Fruit fly (Drosophila melanogaster) whole organism, wandering third instar larva: ENCODE data around the gene santa-maria.

Experiments
- CG9705 ChIP-seq: fragments of 200-800 bp; sonication (Bioruptor generic); optimal IDR thresholded peaks from 2 replicates; lab custom pipeline; 2018; ENCODE audit warnings: missing biosample characterization, mild to moderate bottlenecking, missing genetic modification characterization
- CrebA ChIP-seq: fragments of 200-800 bp; sonication (Bioruptor generic); optimal IDR thresholded peaks from 2 replicates; lab custom pipeline; 2016; ENCODE audit warnings: missing biosample characterization, mild to moderate bottlenecking, missing genetic modification characterization, borderline replicate concordance
- Dif ChIP-seq: fragments of 200-275, 200-300 bp; sonication (Bioruptor generic); optimal IDR thresholded peaks from 2 replicates; lab custom pipeline; 2018; ENCODE audit warnings: missing biosample characterization, missing genetic modification characterization; ENCODE audit not compliant: partially characterized antibody
- GATAd ChIP-seq: sonication (Bioruptor generic); optimal IDR thresholded peaks from 2 replicates; lab custom pipeline; 2016; ENCODE audit warnings: missing biosample characterization, missing genetic modification characterization
- Jra ChIP-seq: sonication (Bioruptor generic); optimal IDR thresholded peaks from 2 replicates; lab custom pipeline; 2016; ENCODE audit warnings: missing biosample characterization, missing genetic modification characterization
- Mio ChIP-seq: sonication (Bioruptor generic); optimal IDR thresholded peaks from 2 replicates; lab custom pipeline; 2016; ENCODE audit warnings: missing biosample characterization, missing genetic modification characterization
- Myc ChIP-seq: fragments of >200 bp; optimal IDR thresholded peaks from 2 replicates; lab custom pipeline; 2017
- Rel ChIP-seq, 2 experiments: fragments of 200-800 bp; sonication (Bioruptor generic) in 1 of 2; optimal IDR thresholded peaks; 2 replicates in 1 of 2; 3 replicates in 1 of 2; lab custom pipeline; 2016 to 2019; ENCODE audit warnings: mild to moderate bottlenecking in 2 of 2, missing biosample characterization in 2 of 2, missing genetic modification characterization in 2 of 2, moderate library complexity in 1 of 2
- br ChIP-seq: fragments of 200-800 bp; sonication (Bioruptor generic); optimal IDR thresholded peaks from 2 replicates; lab custom pipeline; 2016; ENCODE audit warnings: missing biosample characterization, missing genetic modification characterization
- fru ChIP-seq: fragments of 200-800 bp; sonication (Bioruptor generic); optimal IDR thresholded peaks from 3 replicates; lab custom pipeline; 2016; ENCODE audit warnings: missing biosample characterization, mild to moderate bottlenecking, missing genetic modification characterization
- psq ChIP-seq: fragments of 200-800 bp; sonication (Bioruptor generic); optimal IDR thresholded peaks from 3 replicates; lab custom pipeline; 2017; ENCODE audit warnings: missing biosample characterization, mild to moderate bottlenecking, missing genetic modification characterization, moderate library complexity
- sv ChIP-seq: fragments of 200-800 bp; sonication (Bioruptor generic); optimal IDR thresholded peaks from 3 replicates; lab custom pipeline; 2016; ENCODE audit warnings: missing biosample characterization, missing genetic modification characterization
- usp ChIP-seq: fragments of >200 bp; optimal IDR thresholded peaks from 2 replicates; lab custom pipeline; 2017; ENCODE audit warnings: missing biosample characterization, missing genetic modification characterization

DNA sequence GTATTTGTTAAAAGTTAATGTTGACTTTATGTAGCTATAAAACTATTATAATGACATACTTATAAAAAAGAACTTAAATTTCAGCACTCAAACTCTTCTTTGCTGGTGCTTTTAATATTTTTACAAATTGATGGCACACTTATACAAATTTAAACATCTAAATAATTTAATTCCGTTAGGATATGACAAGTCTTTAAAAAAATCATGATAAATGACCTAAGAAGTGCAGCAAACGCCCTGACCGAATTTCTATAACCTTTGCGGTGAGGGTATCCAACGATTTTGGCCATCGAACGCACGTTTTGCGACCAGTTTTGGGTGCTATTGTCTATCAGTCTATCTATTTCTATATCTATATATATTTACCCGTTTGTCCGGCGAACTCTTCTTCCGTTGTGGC, 8.1 kb downstream of the santa-maria start:
- TF ChIP-seq Myc (no peak), Dif (GFP tag; lab: Kevin White, UChicago) (no peak), br (GFP tag; lab: Kevin White, UChicago) (no peak), Mio (no peak), Jra (GFP tag; lab: Kevin White, UChicago) (no peak), usp (GFP tag; lab: Kevin White, UChicago) (no peak), CG9705 (GFP tag; lab: Kevin White, UChicago) (no peak), sv (GFP tag; lab: Kevin White, UChicago) (peak; percentile 27), Rel (GFP tag; optimal IDR thresholded peaks at IDR 0.05; lab: Kevin White, UChicago) (no peak), Rel (tag; optimal IDR thresholded peaks at IDR 0.05; lab: Kevin White, UChicago) (no peak), CrebA (no peak), GATAd (GFP tag; lab: Kevin White, UChicago) (no peak), psq (GFP tag; lab: Kevin White, UChicago) (no peak), fru (no peak)
